Fruit fly (Drosophila melanogaster) whole organism, wandering third instar larva: Measurements from ENCODE around the gene Or19a.

ENCODE experiments used
- Dif ChIP-seq: fragments of 200-275, 200-300 bp; sonication (Bioruptor generic); optimal IDR thresholded peaks from 2 replicates; lab custom pipeline; 2018; ENCODE audit warnings: missing biosample characterization, missing genetic modification characterization; ENCODE audit not compliant: partially characterized antibody
- OdsH ChIP-seq: fragments of 200-800 bp; sonication (Bioruptor generic); optimal IDR thresholded peaks from 2 replicates; lab custom pipeline; 2016; ENCODE audit warnings: missing biosample characterization, mild to moderate bottlenecking, missing genetic modification characterization
- br ChIP-seq: fragments of 200-800 bp; sonication (Bioruptor generic); optimal IDR thresholded peaks from 2 replicates; lab custom pipeline; 2016; ENCODE audit warnings: missing biosample characterization, missing genetic modification characterization
- h ChIP-seq: fragments of 200-800 bp; sonication (Bioruptor generic); optimal IDR thresholded peaks from 3 replicates; lab custom pipeline; 2016; ENCODE audit warnings: missing biosample characterization, mild to moderate bottlenecking, missing genetic modification characterization
- jim ChIP-seq: fragments of 175-275, 200-325 bp; sonication (Bioruptor generic); optimal IDR thresholded peaks from 2 replicates; lab custom pipeline; 2016; ENCODE audit warnings: missing biosample characterization, mild to moderate bottlenecking, missing genetic modification characterization
- psq ChIP-seq: fragments of 200-800 bp; sonication (Bioruptor generic); optimal IDR thresholded peaks from 3 replicates; lab custom pipeline; 2017; ENCODE audit warnings: missing biosample characterization, mild to moderate bottlenecking, missing genetic modification characterization, moderate library complexity
- usp ChIP-seq: fragments of >200 bp; optimal IDR thresholded peaks from 2 replicates; lab custom pipeline; 2017; ENCODE audit warnings: missing biosample characterization, missing genetic modification characterization

DNA sequence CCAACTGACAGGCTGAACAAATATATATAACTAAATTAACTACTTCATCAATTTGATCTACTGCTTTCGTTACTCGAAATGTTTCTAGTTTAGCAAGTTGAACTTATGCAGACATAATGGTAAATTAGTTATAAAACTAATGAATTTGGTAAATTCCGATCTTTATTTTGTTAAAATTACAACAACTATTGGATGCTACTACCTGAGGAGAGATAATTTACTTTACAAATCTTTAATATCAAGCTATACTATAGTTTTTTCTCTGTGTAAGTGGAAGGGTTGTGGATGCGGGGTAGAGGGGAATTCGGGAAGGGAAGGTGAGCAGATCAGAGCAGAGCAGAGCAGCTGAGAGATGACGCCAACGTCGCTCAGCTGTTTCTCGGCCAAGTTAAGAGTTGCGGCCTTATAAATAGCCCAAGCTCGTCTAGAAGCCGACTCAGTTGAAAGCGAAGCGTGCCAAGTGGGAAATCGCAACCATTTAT, 4.7 kb upstream of the Or19a start, which contains the start of gene aspr:
- TF ChIP-seq jim (no peak), h (GFP tag; lab: Kevin White, UChicago) (no peak), OdsH (GFP tag; lab: Kevin White, UChicago) (no peak), br (GFP tag; lab: Kevin White, UChicago) (no peak), usp (GFP tag; lab: Kevin White, UChicago) (no peak), Dif (GFP tag; lab: Kevin White, UChicago) (no peak), psq (GFP tag; lab: Kevin White, UChicago) (no peak)
